Fruit fly (Drosophila melanogaster) whole organism, embryonic: ENCODE data around the gene CG34026.

Experiments used
- Adf1 ChIP-seq: fragments of 200-800 bp; sonication (Bioruptor generic); IDR thresholded peaks from 2 replicates; pipeline ENCODE4 v1.3.6; 2022; ENCODE audit warnings: missing biosample characterization, missing genetic modification characterization
- CG10321 ChIP-seq: fragments of 200-800 bp; sonication (Bioruptor generic); IDR thresholded peaks from 2 replicates; pipeline ENCODE4 v1.3.6; 2022; ENCODE audit warnings: missing biosample characterization, missing genetic modification characterization
- CG10959 ChIP-seq: fragments of 200-800 bp; sonication (Bioruptor generic); IDR thresholded peaks from 2 replicates; pipeline ENCODE4 v1.3.6; 2022; ENCODE audit warnings: missing biosample characterization, missing genetic modification characterization
- CG12104 ChIP-seq: fragments of 200-800 bp; sonication (Bioruptor generic); optimal IDR thresholded peaks from 3 replicates; lab custom pipeline; 2016; ENCODE audit warnings: missing biosample characterization, missing genetic modification characterization
- CG1233 ChIP-seq: fragments of 200-800 bp; sonication (Bioruptor generic); optimal IDR thresholded peaks from 4 replicates; lab custom pipeline; 2018; ENCODE audit warnings: missing biosample characterization, mild to moderate bottlenecking, missing genetic modification characterization
- CG12659 ChIP-seq: fragments of 200-800 bp; sonication (Bioruptor generic); optimal IDR thresholded peaks from 3 replicates; lab custom pipeline; 2017; ENCODE audit warnings: mild to moderate bottlenecking, missing biosample characterization, missing genetic modification reagents, missing genetic modification characterization
- CG12769 ChIP-seq: fragments of 200-800 bp; sonication (Bioruptor generic); optimal IDR thresholded peaks from 2 replicates; lab custom pipeline; 2019; ENCODE audit warnings: missing biosample characterization, mild to moderate bottlenecking, missing genetic modification characterization, moderate library complexity
- CG13775 ChIP-seq: fragments of 200-800 bp; sonication (Bioruptor generic); optimal IDR thresholded peaks from 3 replicates; lab custom pipeline; 2017; ENCODE audit warnings: missing biosample characterization, mild to moderate bottlenecking, missing genetic modification characterization
- CG13894 ChIP-seq: fragments of 200-800 bp; sonication (Bioruptor generic); optimal IDR thresholded peaks from 3 replicates; lab custom pipeline; 2018; ENCODE audit warnings: missing biosample characterization, mild to moderate bottlenecking, missing genetic modification characterization, moderate library complexity
- CG14050 ChIP-seq: fragments of 200-800 bp; sonication (Bioruptor generic); IDR thresholded peaks from 3 replicates; pipeline ENCODE4 v1.3.6; 2022; ENCODE audit warnings: missing biosample characterization, missing genetic modification characterization
- CG15073 ChIP-seq: fragments of 200-800 bp; sonication (Bioruptor generic); optimal IDR thresholded peaks from 2 replicates; lab custom pipeline; 2016; ENCODE audit warnings: missing biosample characterization, missing genetic modification characterization
- CG1602 ChIP-seq: fragments of 200-800 bp; sonication (Bioruptor generic); optimal IDR thresholded peaks from 3 replicates; lab custom pipeline; 2016; ENCODE audit warnings: missing biosample characterization, missing genetic modification characterization
- CG16815 ChIP-seq: fragments of 200-800 bp; sonication (Bioruptor generic); optimal IDR thresholded peaks from 3 replicates; lab custom pipeline; 2017; ENCODE audit warnings: missing biosample characterization, mild to moderate bottlenecking, missing genetic modification characterization
- CG17912 ChIP-seq: fragments of 200-800 bp; sonication (Bioruptor generic); optimal IDR thresholded peaks from 2 replicates; lab custom pipeline; 2018; ENCODE audit warnings: missing biosample characterization, mild to moderate bottlenecking, missing genetic modification characterization
- CG18619 ChIP-seq: fragments of 200-800 bp; sonication (Bioruptor generic); optimal IDR thresholded peaks from 3 replicates; lab custom pipeline; 2017; ENCODE audit warnings: missing biosample characterization, mild to moderate bottlenecking, missing genetic modification characterization
- CG2712 ChIP-seq: fragments of 200-800 bp; optimal IDR thresholded peaks from 3 replicates; lab custom pipeline; 2019; ENCODE audit warnings: missing biosample characterization, mild to moderate bottlenecking, missing genetic modification characterization, moderate library complexity
- CG34422 ChIP-seq: fragments of 200-800 bp; sonication (Bioruptor generic); IDR thresholded peaks from 3 replicates; pipeline ENCODE4 v1.3.6; 2022; ENCODE audit warnings: missing biosample characterization, missing genetic modification characterization
- CG3847 ChIP-seq: fragments of 200-800 bp; sonication (Bioruptor generic); IDR thresholded peaks from 2 replicates; pipeline ENCODE4 v1.3.6; 2022; ENCODE audit warnings: missing biosample characterization, missing genetic modification characterization
- CG5180 ChIP-seq: fragments of 200-800 bp; sonication (Bioruptor generic); optimal IDR thresholded peaks from 3 replicates; lab custom pipeline; 2017; ENCODE audit warnings: missing biosample characterization, missing genetic modification characterization, mild to moderate bottlenecking, moderate library complexity, missing genetic modification reagents
- CG6654 ChIP-seq: fragments of 200-800 bp; sonication (Bioruptor generic); optimal IDR thresholded peaks from 2 replicates; lab custom pipeline; 2017; ENCODE audit warnings: missing biosample characterization, mild to moderate bottlenecking, missing genetic modification characterization
- CG6765 ChIP-seq: fragments of 200-800 bp; sonication (Bioruptor generic); optimal IDR thresholded peaks from 3 replicates; lab custom pipeline; 2017; ENCODE audit warnings: missing biosample characterization, mild to moderate bottlenecking, missing genetic modification characterization
- CG7928 ChIP-seq: fragments of 200-800 bp; sonication (Bioruptor generic); optimal IDR thresholded peaks from 2 replicates; lab custom pipeline; 2017; ENCODE audit warnings: missing biosample characterization, mild to moderate bottlenecking, missing genetic modification characterization
- CG9609 ChIP-seq: fragments of 200-800 bp; sonication (Bioruptor generic); optimal IDR thresholded peaks from 3 replicates; lab custom pipeline; 2016; ENCODE audit warnings: missing biosample characterization, missing genetic modification characterization
- CG9932 ChIP-seq: fragments of 200-800 bp; sonication (Bioruptor generic); IDR thresholded peaks from 2 replicates; pipeline ENCODE4 v1.3.6; 2022; ENCODE audit warnings: missing biosample characterization, missing genetic modification characterization
- Camta ChIP-seq: fragments of 200-800 bp; sonication (Bioruptor generic); optimal IDR thresholded peaks from 2 replicates; lab custom pipeline; 2016; ENCODE audit warnings: missing biosample characterization, missing genetic modification characterization
- D19B ChIP-seq: fragments of 200-800 bp; sonication (Bioruptor generic); optimal IDR thresholded peaks from 2 replicates; lab custom pipeline; 2017; ENCODE audit warnings: missing biosample characterization, mild to moderate bottlenecking, missing genetic modification characterization
- Dfd ChIP-seq, 2 experiments: fragments of >200 bp; optimal IDR thresholded peaks; 2 replicates each; lab custom pipeline; 2017; ENCODE audit warnings: missing biosample characterization in 2 of 2, missing genetic modification characterization in 2 of 2
- Dll ChIP-seq: fragments of 200-800 bp; sonication (Bioruptor generic); IDR thresholded peaks from 4 replicates; pipeline ENCODE4 v1.3.6; 2022; ENCODE audit warnings: missing biosample characterization, missing genetic modification characterization; ENCODE audit not compliant: partially characterized antibody
- H15 ChIP-seq: fragments of 200-800 bp; sonication (Bioruptor generic); IDR thresholded peaks from 3 replicates; pipeline ENCODE4 v1.3.6; 2022; ENCODE audit warnings: missing biosample characterization, missing genetic modification characterization
- Lhr ChIP-seq: fragments of 200-800 bp; sonication (Bioruptor generic); optimal IDR thresholded peaks from 3 replicates; lab custom pipeline; 2017; ENCODE audit warnings: mild to moderate bottlenecking, missing biosample characterization, missing genetic modification reagents, missing genetic modification characterization
- Optix ChIP-seq: fragments of 200-800 bp; sonication (Bioruptor generic); IDR thresholded peaks from 3 replicates; pipeline ENCODE4 v1.3.6; 2022; ENCODE audit warnings: missing biosample characterization, missing genetic modification characterization
- Rfx ChIP-seq: fragments of 200-800 bp; sonication (Bioruptor generic); IDR thresholded peaks from 2 replicates; pipeline ENCODE4 v1.3.6; 2022; ENCODE audit warnings: missing biosample characterization, missing genetic modification characterization
- Six4 ChIP-seq: fragments of 200-800 bp; sonication (Bioruptor generic); optimal IDR thresholded peaks from 2 replicates; lab custom pipeline; 2016; ENCODE audit warnings: missing biosample characterization, missing genetic modification characterization
- YL-1 ChIP-seq: fragments of 200-800 bp; sonication (Bioruptor generic); optimal IDR thresholded peaks from 3 replicates; lab custom pipeline; 2017; ENCODE audit warnings: missing biosample characterization, mild to moderate bottlenecking, missing genetic modification characterization
- caup ChIP-seq: fragments of 200-800 bp; sonication (Bioruptor generic); optimal IDR thresholded peaks from 3 replicates; lab custom pipeline; 2017; ENCODE audit warnings: missing biosample characterization, mild to moderate bottlenecking, missing genetic modification characterization, moderate library complexity; ENCODE audit not compliant: severe bottlenecking
- croc ChIP-seq: fragments of 200-800 bp; sonication (Bioruptor generic); conservative IDR thresholded peaks from 3 replicates; pipeline ENCODE4 v1.3.6; 2022; ENCODE audit warnings: missing biosample characterization, missing genetic modification characterization
- fru ChIP-seq: fragments of >200 bp; optimal IDR thresholded peaks from 2 replicates; lab custom pipeline; 2017
- gsb-n ChIP-seq: fragments of 200-800 bp; sonication (Bioruptor generic); optimal IDR thresholded peaks from 3 replicates; lab custom pipeline; 2018; ENCODE audit warnings: missing biosample characterization, mild to moderate bottlenecking, missing genetic modification characterization
- ham ChIP-seq: fragments of 200-800 bp; sonication (Bioruptor generic); IDR thresholded peaks from 2 replicates; pipeline ENCODE4 v1.3.6; 2022; ENCODE audit warnings: missing biosample characterization, missing genetic modification characterization
- hb ChIP-seq: fragments of 200-800 bp; sonication (Bioruptor generic); IDR thresholded peaks from 3 replicates; pipeline ENCODE4 v1.3.6; 2022; ENCODE audit warnings: missing biosample characterization, missing genetic modification characterization; ENCODE audit not compliant: partially characterized antibody
- ind ChIP-seq: fragments of 200-800 bp; sonication (Bioruptor generic); optimal IDR thresholded peaks from 3 replicates; lab custom pipeline; 2016; ENCODE audit warnings: missing biosample characterization, missing genetic modification characterization
- kni ChIP-seq: fragments of 200-800 bp; sonication (Bioruptor generic); optimal IDR thresholded peaks from 3 replicates; lab custom pipeline; 2017; ENCODE audit warnings: mild to moderate bottlenecking, missing biosample characterization, missing genetic modification reagents, missing genetic modification characterization
- nmo ChIP-seq: fragments of 200-800 bp; sonication (Bioruptor generic); optimal IDR thresholded peaks from 2 replicates; lab custom pipeline; 2018; ENCODE audit warnings: missing biosample characterization, mild to moderate bottlenecking, missing genetic modification characterization, moderate library complexity
- odd ChIP-seq: fragments of 200-800 bp; sonication (Bioruptor generic); optimal IDR thresholded peaks from 2 replicates; lab custom pipeline; 2017; ENCODE audit warnings: missing biosample characterization, mild to moderate bottlenecking, missing genetic modification characterization
- prd ChIP-seq, 3 experiments: fragments of >200 bp in 2 of 3; fragments of 200-800 bp in 1 of 3; sonication (Bioruptor generic) in 1 of 3; optimal IDR thresholded peaks in 2 of 3; IDR thresholded peaks in 1 of 3; 2 replicates in 2 of 3; 3 replicates in 1 of 3; pipeline versions ENCODE4 v1.3.6 to Lab custom; 2017 to 2022; ENCODE audit warnings: missing biosample characterization in 1 of 3, missing genetic modification characterization in 1 of 3
- sens ChIP-seq: fragments of 200-800 bp; sonication (Bioruptor generic); peaks from one replicate; lab custom pipeline; 2016; ENCODE audit warnings: missing biosample characterization, missing genetic modification characterization
- sim ChIP-seq: fragments of 200-800 bp; sonication (Bioruptor generic); IDR thresholded peaks from 2 replicates; pipeline ENCODE4 v1.3.6; 2022; ENCODE audit warnings: missing biosample characterization, missing genetic modification characterization
- tna ChIP-seq: fragments of 200-800 bp; sonication (Bioruptor generic); IDR thresholded peaks from 2 replicates; pipeline ENCODE4 v1.3.6; 2022; ENCODE audit warnings: missing biosample characterization, missing genetic modification characterization; ENCODE audit not compliant: partially characterized antibody
- ttk ChIP-seq: fragments of 200-800 bp; sonication (Bioruptor generic); IDR thresholded peaks from 2 replicates; pipeline ENCODE4 v2.1.2; 2022; ENCODE audit warnings: missing biosample characterization, missing genetic modification characterization
- usp ChIP-seq: fragments of >200 bp; optimal IDR thresholded peaks from 2 replicates; lab custom pipeline; 2017; ENCODE audit warnings: missing biosample characterization, missing genetic modification characterization
- zf30C ChIP-seq: fragments of 200-800 bp; sonication (Bioruptor generic); optimal IDR thresholded peaks from 3 replicates; lab custom pipeline; 2018; ENCODE audit warnings: missing biosample characterization, mild to moderate bottlenecking, missing genetic modification characterization
- zfh1 ChIP-seq: fragments of 200-800 bp; sonication (Bioruptor generic); IDR thresholded peaks from 3 replicates; pipeline ENCODE4 v1.3.6; 2022; ENCODE audit warnings: missing biosample characterization, missing genetic modification characterization

CG34026 gene

DNA sequence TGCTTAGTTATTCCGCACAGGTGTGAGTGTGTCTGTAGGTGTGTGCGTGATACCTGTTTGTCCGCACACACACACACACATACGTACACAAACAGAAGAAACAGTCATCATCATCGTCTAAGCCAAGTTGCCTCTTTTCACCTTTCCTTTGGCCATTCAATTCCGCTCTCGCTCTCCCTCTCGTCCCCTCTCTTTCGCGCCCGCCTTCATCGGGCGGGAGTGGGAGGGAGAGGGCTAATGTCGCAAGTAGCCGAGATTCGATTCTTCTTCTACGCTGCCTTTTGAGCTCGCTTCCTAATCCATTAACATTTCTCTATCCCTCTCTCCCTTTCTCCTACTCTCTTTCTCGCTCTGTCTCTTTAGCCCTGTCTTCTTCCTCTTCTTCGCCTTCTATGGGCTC is 36.5 kb upstream of the CG34026 start (continued):
- no peak for TF ChIP-seq CG2712
- no peak for TF ChIP-seq CG12659 (GFP tag; lab: Kevin White, UChicago)
- no peak for TF ChIP-seq zf30C (GFP tag; lab: Kevin White, UChicago)
- TF ChIP-seq YL-1 (GFP tag; lab: Kevin White, UChicago) = no peak
- no peak for TF ChIP-seq CG17912 (GFP tag; lab: Kevin White, UChicago)
- TF ChIP-seq Camta = no peak
- no peak for TF ChIP-seq ham (GFP tag; lab: Robert Waterston, UW)
- no peak for TF ChIP-seq CG9609 (GFP tag; lab: Kevin White, UChicago)
- no peak for TF ChIP-seq prd (optimal IDR thresholded peaks at IDR 0.05; lab: Kevin White, UChicago)
- no peak for TF ChIP-seq prd (GFP tag; IDR thresholded peaks at IDR 0.05; lab: Robert Waterston, UW)
- no peak for TF ChIP-seq hb (GFP tag; lab: Robert Waterston, UW)
- TF ChIP-seq CG7928 (GFP tag; lab: Kevin White, UChicago) = no peak
- no peak for TF ChIP-seq CG34422 (GFP tag; lab: Robert Waterston, UW)
- TF ChIP-seq CG10959 (GFP tag; lab: Robert Waterston, UW) = no peak
- TF ChIP-seq CG18619 (GFP tag; lab: Kevin White, UChicago) = no peak
- no peak for TF ChIP-seq gsb-n (tag; lab: Kevin White, UChicago)
- TF ChIP-seq zfh1 (GFP tag; lab: Robert Waterston, UW) = no peak
- peak; percentile 53 for TF ChIP-seq CG5180 (GFP tag; lab: Kevin White, UChicago)
- no peak for TF ChIP-seq D19B (GFP tag; lab: Kevin White, UChicago)
- TF ChIP-seq Dfd (GFP tag; optimal IDR thresholded peaks at IDR 0.05; lab: Kevin White, UChicago) = no peak
- no peak for TF ChIP-seq CG13894
- TF ChIP-seq CG6765 (GFP tag; lab: Kevin White, UChicago) = no peak
- no peak for TF ChIP-seq Rfx (GFP tag; lab: Robert Waterston, UW)
- no peak for TF ChIP-seq tna (GFP tag; lab: Robert Waterston, UW)
- no peak for TF ChIP-seq CG1233
- TF ChIP-seq Optix = no peak
- TF ChIP-seq CG10321 (GFP tag; lab: Robert Waterston, UW) = peak; percentile 36; the same call in 1 of the 2 replicates
- TF ChIP-seq nmo (GFP tag; lab: Kevin White, UChicago) = no peak
- TF ChIP-seq CG1602 (GFP tag; lab: Kevin White, UChicago) = no peak
- peak; percentile 78 for TF ChIP-seq kni (GFP tag; lab: Kevin White, UChicago)
- no peak for TF ChIP-seq CG9932 (GFP tag; lab: Robert Waterston, UW)
- no peak for TF ChIP-seq usp (GFP tag; lab: Kevin White, UChicago)
- no peak for TF ChIP-seq croc
- TF ChIP-seq ttk (GFP tag; lab: Robert Waterston, UW) = no peak
- TF ChIP-seq H15 (GFP tag; lab: Robert Waterston, UW) = no peak
- TF ChIP-seq CG6654 = no peak
- no peak for TF ChIP-seq fru (lab: Kevin White, UChicago)
- no peak for TF ChIP-seq CG16815
- no peak for TF ChIP-seq CG3847 (GFP tag; lab: Robert Waterston, UW)
- TF ChIP-seq Lhr (GFP tag; lab: Kevin White, UChicago) = no peak
- TF ChIP-seq CG12104 (GFP tag; lab: Kevin White, UChicago) = no peak
- TF ChIP-seq CG13775 (GFP tag; lab: Kevin White, UChicago) = no peak
- peak; percentile 76 for TF ChIP-seq sens (GFP tag; lab: Kevin White, UChicago)
- no peak for TF ChIP-seq CG14050 (GFP tag; lab: Robert Waterston, UW)
- TF ChIP-seq CG12769 (tag; lab: Kevin White, UChicago) = peak; percentile 20
- TF ChIP-seq odd = no peak
- TF ChIP-seq sim = no peak
- TF ChIP-seq CG15073 (GFP tag; lab: Kevin White, UChicago) = no peak
- TF ChIP-seq caup (GFP tag; lab: Kevin White, UChicago) = no peak
- no peak for TF ChIP-seq Six4 (GFP tag; lab: Kevin White, UChicago)
- TF ChIP-seq Adf1 (GFP tag; lab: Robert Waterston, UW) = no peak
- 0 out of 4 replicates have a peak, but pooled peaks have one; percentile 17 for TF ChIP-seq Dll
- TF ChIP-seq ind (GFP tag; lab: Kevin White, UChicago) = no peak
